Fruit fly (Drosophila melanogaster) whole organism, embryonic: ENCODE results near the gene CG33702.

Experiments
- Aef1 ChIP-seq: fragments of 200-800 bp; sonication (Bioruptor generic); IDR thresholded peaks from 3 replicates; pipeline ENCODE4 v1.3.6; 2022; ENCODE audit warnings: missing biosample characterization, missing genetic modification characterization
- Atf3 ChIP-seq: fragments of 200-800 bp; sonication (Bioruptor generic); optimal IDR thresholded peaks from 3 replicates; lab custom pipeline; 2016; ENCODE audit warnings: missing biosample characterization, missing genetic modification characterization
- Bdp1 ChIP-seq: fragments of 200-800 bp; sonication (Bioruptor generic); optimal IDR thresholded peaks from 3 replicates; lab custom pipeline; 2016; ENCODE audit warnings: missing biosample characterization, missing genetic modification characterization
- CG1024 ChIP-seq: fragments of 200-800 bp; sonication (Bioruptor generic); IDR thresholded peaks from 2 replicates; pipeline ENCODE4 v1.3.6; 2022; ENCODE audit warnings: missing biosample characterization, missing genetic modification characterization
- CG10321 ChIP-seq: fragments of 200-800 bp; sonication (Bioruptor generic); IDR thresholded peaks from 2 replicates; pipeline ENCODE4 v1.3.6; 2022; ENCODE audit warnings: missing biosample characterization, missing genetic modification characterization
- CG10366 ChIP-seq: fragments of 200-800 bp; sonication (Bioruptor generic); IDR thresholded peaks from 2 replicates; pipeline ENCODE4 v1.3.6; 2022; ENCODE audit warnings: missing biosample characterization, missing genetic modification characterization
- CG12769 ChIP-seq: fragments of 200-800 bp; sonication (Bioruptor generic); optimal IDR thresholded peaks from 2 replicates; lab custom pipeline; 2019; ENCODE audit warnings: missing biosample characterization, mild to moderate bottlenecking, missing genetic modification characterization, moderate library complexity
- CG13287 ChIP-seq: fragments of 200-800 bp; sonication (Bioruptor generic); IDR thresholded peaks from 2 replicates; pipeline ENCODE4 v1.3.6; 2022; ENCODE audit warnings: missing biosample characterization, missing genetic modification characterization; ENCODE audit not compliant: partially characterized antibody
- CG13894 ChIP-seq: fragments of 200-800 bp; sonication (Bioruptor generic); optimal IDR thresholded peaks from 3 replicates; lab custom pipeline; 2018; ENCODE audit warnings: missing biosample characterization, mild to moderate bottlenecking, missing genetic modification characterization, moderate library complexity
- CG15601 ChIP-seq: fragments of 200-800 bp; sonication (Bioruptor generic); optimal IDR thresholded peaks from 3 replicates; lab custom pipeline; 2019; ENCODE audit warnings: missing biosample characterization, mild to moderate bottlenecking, missing genetic modification characterization, moderate library complexity
- CG16779 ChIP-seq: fragments of 200-800 bp; sonication (Bioruptor generic); IDR thresholded peaks from 2 replicates; pipeline ENCODE4 v1.3.6; 2022; ENCODE audit warnings: missing biosample characterization, missing genetic modification characterization
- CG16815 ChIP-seq: fragments of 200-800 bp; sonication (Bioruptor generic); optimal IDR thresholded peaks from 3 replicates; lab custom pipeline; 2017; ENCODE audit warnings: missing biosample characterization, mild to moderate bottlenecking, missing genetic modification characterization
- CG2199 ChIP-seq: fragments of 200-800 bp; sonication (Bioruptor generic); IDR thresholded peaks from 3 replicates; pipeline ENCODE4 v1.3.6; 2022; ENCODE audit warnings: missing biosample characterization, missing genetic modification characterization
- CG2202 ChIP-seq: fragments of 200-800 bp; sonication (Bioruptor generic); optimal IDR thresholded peaks from 2 replicates; lab custom pipeline; 2018; ENCODE audit warnings: missing biosample characterization, mild to moderate bottlenecking, missing genetic modification characterization
- CG32767 ChIP-seq: fragments of 200-800 bp; sonication (Bioruptor generic); IDR thresholded peaks from 2 replicates; pipeline ENCODE4 v1.3.6; 2022; ENCODE audit warnings: missing biosample characterization, missing genetic modification characterization
- CG34376 ChIP-seq: fragments of 200-800 bp; sonication (Bioruptor generic); optimal IDR thresholded peaks from 2 replicates; lab custom pipeline; 2018; ENCODE audit warnings: missing biosample characterization, mild to moderate bottlenecking, missing genetic modification characterization
- CG42726 ChIP-seq: fragments of 200-800 bp; sonication (Bioruptor generic); IDR thresholded peaks from 2 replicates; pipeline ENCODE4 v1.3.6; 2022; ENCODE audit warnings: missing biosample characterization, missing genetic modification characterization; ENCODE audit not compliant: partially characterized antibody
- CG4730 ChIP-seq: fragments of 200-800 bp; sonication (Bioruptor generic); IDR thresholded peaks from 2 replicates; pipeline ENCODE4 v1.3.6; 2022; ENCODE audit warnings: missing biosample characterization, missing genetic modification characterization
- CG6254 ChIP-seq: fragments of 200-800 bp; sonication (Bioruptor generic); optimal IDR thresholded peaks from 3 replicates; lab custom pipeline; 2017; ENCODE audit warnings: mild to moderate bottlenecking, missing biosample characterization, missing genetic modification reagents, missing genetic modification characterization
- CG7987 ChIP-seq: fragments of 200-800 bp; sonication (Bioruptor generic); optimal IDR thresholded peaks from 2 replicates; lab custom pipeline; 2018; ENCODE audit warnings: missing biosample characterization, mild to moderate bottlenecking, missing genetic modification characterization, moderate library complexity
- D ChIP-seq, 2 experiments: fragments of 200-800 bp in 1 of 2; fragments of >200 bp in 1 of 2; sonication (Bioruptor generic) in 1 of 2; optimal IDR thresholded peaks; 2 replicates in 1 of 2; 3 replicates in 1 of 2; lab custom pipeline; 2017; ENCODE audit warnings: mild to moderate bottlenecking in 1 of 2, missing biosample characterization in 1 of 2, missing genetic modification characterization in 1 of 2, missing genetic modification reagents in 1 of 2
- Dp ChIP-seq: fragments of 200-800 bp; sonication (Bioruptor generic); optimal IDR thresholded peaks from 2 replicates; lab custom pipeline; 2018; ENCODE audit warnings: missing biosample characterization, mild to moderate bottlenecking, missing genetic modification characterization, moderate library complexity
- Dref ChIP-seq: fragments of 200-800 bp; sonication (Bioruptor generic); IDR thresholded peaks from 2 replicates; pipeline ENCODE4 v1.3.6; 2022; ENCODE audit warnings: missing biosample characterization, missing genetic modification characterization
- Eip74EF ChIP-seq, 2 experiments: fragments of 200-800 bp in 1 of 2; fragments of >200 bp in 1 of 2; sonication (Bioruptor generic) in 1 of 2; optimal IDR thresholded peaks; 2 replicates each; lab custom pipeline; 2017 to 2019; ENCODE audit warnings: missing biosample characterization in 2 of 2, missing genetic modification characterization in 2 of 2, mild to moderate bottlenecking in 1 of 2, moderate library complexity in 1 of 2
- Fer2 ChIP-seq: fragments of 200-800 bp; sonication (Bioruptor generic); optimal IDR thresholded peaks from 2 replicates; lab custom pipeline; 2018; ENCODE audit warnings: missing biosample characterization, mild to moderate bottlenecking, missing genetic modification characterization, moderate library complexity
- H15 ChIP-seq: fragments of 200-800 bp; sonication (Bioruptor generic); IDR thresholded peaks from 3 replicates; pipeline ENCODE4 v1.3.6; 2022; ENCODE audit warnings: missing biosample characterization, missing genetic modification characterization
- HLH4C ChIP-seq: fragments of 200-800 bp; sonication (Bioruptor generic); IDR thresholded peaks from 3 replicates; pipeline ENCODE4 v1.3.6; 2022; ENCODE audit warnings: missing biosample characterization, missing genetic modification characterization; ENCODE audit not compliant: partially characterized antibody
- Hr39 ChIP-seq: fragments of >200 bp; optimal IDR thresholded peaks from 2 replicates; lab custom pipeline; 2017
- Myb ChIP-seq: fragments of 200-800 bp; sonication (Bioruptor generic); optimal IDR thresholded peaks from 2 replicates; lab custom pipeline; 2016; ENCODE audit warnings: missing biosample characterization, missing genetic modification characterization
- NK7.1 ChIP-seq: fragments of 200-800 bp; sonication (Bioruptor generic); optimal IDR thresholded peaks from 3 replicates; lab custom pipeline; 2016; ENCODE audit warnings: missing biosample characterization, missing genetic modification characterization
- Nf-YA ChIP-seq: fragments of 200-800 bp; sonication (Bioruptor generic); IDR thresholded peaks from 2 replicates; pipeline ENCODE4 v1.3.6; 2022; ENCODE audit warnings: missing biosample characterization, missing genetic modification characterization
- Sox102F ChIP-seq: fragments of 200-800 bp; sonication (Bioruptor generic); optimal IDR thresholded peaks from 2 replicates; lab custom pipeline; 2018; ENCODE audit warnings: missing biosample characterization, mild to moderate bottlenecking, missing genetic modification characterization, moderate library complexity
- Sry-δ ChIP-seq: fragments of 200-800 bp; sonication (Bioruptor generic); optimal IDR thresholded peaks from 2 replicates; lab custom pipeline; 2016; ENCODE audit warnings: missing biosample characterization, missing genetic modification characterization
- Vsx1 ChIP-seq: fragments of 200-800 bp; sonication (Bioruptor generic); optimal IDR thresholded peaks from 2 replicates; lab custom pipeline; 2017; ENCODE audit warnings: missing biosample characterization, mild to moderate bottlenecking, missing genetic modification characterization, missing genetic modification reagents
- ap ChIP-seq: fragments of 200-800 bp; sonication (Bioruptor generic); IDR thresholded peaks from 2 replicates; pipeline ENCODE4 v1.3.6; 2022; ENCODE audit warnings: missing biosample characterization, missing genetic modification characterization
- bigmax ChIP-seq: fragments of 200-800 bp; sonication (Bioruptor generic); optimal IDR thresholded peaks from 2 replicates; lab custom pipeline; 2018; ENCODE audit warnings: missing biosample characterization, mild to moderate bottlenecking, missing genetic modification characterization
- bowl ChIP-seq: fragments of 200-800 bp; sonication (Bioruptor generic); IDR thresholded peaks from 2 replicates; pipeline ENCODE4 v1.3.6; 2022; ENCODE audit warnings: missing biosample characterization, missing genetic modification characterization
- chif ChIP-seq, 2 experiments: fragments of 200-800 bp; sonication (Bioruptor generic); optimal IDR thresholded peaks; 3 replicates each; lab custom pipeline; 2016; ENCODE audit warnings: missing biosample characterization in 2 of 2, missing genetic modification characterization in 2 of 2
- emc ChIP-seq: fragments of 200-800 bp; sonication (Bioruptor generic); optimal IDR thresholded peaks from 2 replicates; lab custom pipeline; 2016; ENCODE audit warnings: missing biosample characterization, missing genetic modification characterization
- fd3F ChIP-seq: fragments of 200-800 bp; sonication (Bioruptor generic); optimal IDR thresholded peaks from 2 replicates; lab custom pipeline; 2018; ENCODE audit warnings: missing biosample characterization, mild to moderate bottlenecking, missing genetic modification characterization, moderate library complexity
- gce ChIP-seq: fragments of 200-800 bp; sonication (Bioruptor generic); IDR thresholded peaks from 3 replicates; pipeline ENCODE4 v1.3.6; 2022; ENCODE audit warnings: missing biosample characterization, missing genetic modification characterization
- jigr1 ChIP-seq: fragments of 200-800 bp; sonication (Bioruptor generic); IDR thresholded peaks from 3 replicates; pipeline ENCODE4 v1.3.6; 2022; ENCODE audit warnings: missing biosample characterization, missing genetic modification characterization
- kay ChIP-seq: fragments of 200-800 bp; sonication (Bioruptor generic); optimal IDR thresholded peaks from 2 replicates; lab custom pipeline; 2016; ENCODE audit warnings: missing biosample characterization, missing genetic modification characterization
- pb ChIP-seq: fragments of 200-800 bp; sonication (Bioruptor generic); optimal IDR thresholded peaks from 3 replicates; lab custom pipeline; 2016; ENCODE audit warnings: missing biosample characterization, missing genetic modification characterization
- pnt ChIP-seq: fragments of 200-800 bp; sonication (Bioruptor generic); optimal IDR thresholded peaks from 3 replicates; lab custom pipeline; 2016; ENCODE audit warnings: missing biosample characterization, missing genetic modification characterization
- sqz ChIP-seq: fragments of 200-800 bp; sonication (Bioruptor generic); optimal IDR thresholded peaks from 3 replicates; lab custom pipeline; 2018; ENCODE audit warnings: missing biosample characterization, mild to moderate bottlenecking, missing genetic modification characterization
- tgo ChIP-seq: fragments of 200-800 bp; sonication (Bioruptor generic); IDR thresholded peaks from 3 replicates; pipeline ENCODE4 v1.3.6; 2022; ENCODE audit warnings: missing biosample characterization, missing genetic modification characterization
- tin ChIP-seq: fragments of 200-800 bp; sonication (Bioruptor generic); optimal IDR thresholded peaks from 3 replicates; lab custom pipeline; 2016; ENCODE audit warnings: missing biosample characterization, missing genetic modification characterization
- toy ChIP-seq: fragments of 200-800 bp; sonication (Bioruptor generic); IDR thresholded peaks from 2 replicates; pipeline ENCODE4 v1.3.6; 2022; ENCODE audit warnings: missing biosample characterization, missing genetic modification characterization

CG33702 gene

DNA sequence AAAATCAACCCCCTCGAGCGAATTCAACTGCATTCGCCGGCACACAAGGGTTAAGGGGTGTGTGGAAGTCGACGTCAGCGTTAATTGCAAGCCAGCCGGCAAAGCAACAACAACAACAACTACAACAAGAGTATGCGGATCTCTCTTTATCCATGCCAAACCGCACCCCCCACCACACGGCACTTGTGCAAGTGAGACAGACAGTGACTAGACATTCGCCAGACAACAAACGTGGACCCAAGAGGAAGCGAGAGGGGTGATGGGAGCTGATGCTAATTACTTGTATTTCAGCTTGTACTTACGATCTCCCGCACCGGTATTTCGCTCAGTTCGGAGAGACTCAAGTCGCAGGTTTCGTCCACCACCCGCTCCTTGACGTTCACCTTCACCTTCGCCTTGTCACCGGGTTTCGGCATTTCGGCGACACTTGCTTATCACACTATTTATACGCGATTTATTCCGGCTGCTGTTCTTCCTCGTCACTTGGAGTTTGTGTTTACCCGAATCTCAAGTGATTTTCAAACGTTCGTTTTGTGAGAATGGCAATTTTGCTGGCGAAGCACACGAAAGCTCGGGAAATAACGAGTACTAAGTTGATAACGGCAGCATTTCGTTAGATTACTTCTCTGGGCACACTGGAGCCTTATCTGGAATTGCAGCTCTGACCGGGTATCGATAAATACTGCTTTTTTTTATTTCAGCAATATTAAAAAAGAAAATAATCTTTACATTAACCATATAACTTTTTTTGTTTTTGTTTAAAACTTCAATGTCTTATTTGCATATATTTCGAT lies 4.0 kb downstream of the CG33702 start, which contains the start of gene CG3408 (continued):
- TF ChIP-seq toy (GFP tag; lab: Robert Waterston, UW) (no peak), ap (GFP tag; lab: Robert Waterston, UW) (no peak), Atf3 (GFP tag; lab: Kevin White, UChicago) (no peak), CG13894 (tag; lab: Kevin White, UChicago) (peak; percentile 52), CG34376 (peak; percentile 82), D (optimal IDR thresholded peaks at IDR 0.05; lab: Kevin White, UChicago) (no peak), D (GFP tag; optimal IDR thresholded peaks at IDR 0.05; lab: Kevin White, UChicago) (no peak), Eip74EF (GFP tag; optimal IDR thresholded peaks at IDR 0.05; lab: Kevin White, UChicago) (peak in 1 of 2 experiments; percentile 77), kay (no peak), Myb (GFP tag; lab: Kevin White, UChicago) (peak; percentile 46), H15 (GFP tag; lab: Robert Waterston, UW) (no peak), Aef1 (GFP tag; lab: Robert Waterston, UW) (0 out of 3 replicates have a peak, but pooled peaks have one; percentile 8), sqz (GFP tag; lab: Kevin White, UChicago) (peak; percentile 64), CG32767 (GFP tag; lab: Robert Waterston, UW) (no peak), CG10321 (peak; percentile 80), Nf-YA (GFP tag; lab: Robert Waterston, UW) (no peak), CG12769 (tag; lab: Kevin White, UChicago) (peak; percentile 57), Sry-δ (peak; percentile 54), CG7987 (GFP tag; lab: Kevin White, UChicago) (peak; percentile 4), HLH4C (no peak), CG10366 (GFP tag; lab: Robert Waterston, UW) (0 out of 2 replicates have a peak, but pooled peaks have one; percentile 3), Dref (GFP tag; lab: Robert Waterston, UW) (peak; percentile 67), gce (no peak), NK7.1 (GFP tag; lab: Kevin White, UChicago) (no peak), tin (GFP tag; lab: Kevin White, UChicago) (no peak), CG15601 (tag; lab: Kevin White, UChicago) (peak; percentile 31), Fer2 (tag; lab: Kevin White, UChicago) (no peak), bigmax (GFP tag; lab: Kevin White, UChicago) (no peak), emc (GFP tag; lab: Kevin White, UChicago) (no peak), pb (GFP tag; lab: Kevin White, UChicago) (peak; percentile 24), CG2199 (GFP tag; lab: Robert Waterston, UW) (no peak), Dp (peak; percentile 67), CG16779 (GFP tag; lab: Robert Waterston, UW) (no peak), CG4730 (GFP tag; lab: Robert Waterston, UW) (no peak), Sox102F (GFP tag; lab: Kevin White, UChicago) (no peak), CG6254 (GFP tag; lab: Kevin White, UChicago) (no peak), CG16815 (no peak), Vsx1 (peak; percentile 86), tgo (GFP tag; lab: Robert Waterston, UW) (0 out of 3 replicates have a peak, but pooled peaks have one; percentile 10), CG2202 (tag; lab: Kevin White, UChicago) (no peak), Hr39 (lab: Kevin White, UChicago) (no peak), CG1024 (GFP tag; lab: Robert Waterston, UW) (no peak), bowl (GFP tag; lab: Robert Waterston, UW) (no peak), chif (GFP tag; optimal IDR thresholded peaks at IDR 0.05; lab: Kevin White, UChicago) (no peak), CG13287 (GFP tag; lab: Robert Waterston, UW) (peak; percentile 57; the same call in 1 of the 2 replicates), Bdp1 (no peak), jigr1 (GFP tag; lab: Robert Waterston, UW) (no peak), CG42726 (GFP tag; lab: Robert Waterston, UW) (no peak), fd3F (GFP tag; lab: Kevin White, UChicago) (no peak), pnt (no peak)
